Fruit fly (Drosophila melanogaster): Measurements from ENCODE around the gene CG10600.

Gene CG10600

DNA sequence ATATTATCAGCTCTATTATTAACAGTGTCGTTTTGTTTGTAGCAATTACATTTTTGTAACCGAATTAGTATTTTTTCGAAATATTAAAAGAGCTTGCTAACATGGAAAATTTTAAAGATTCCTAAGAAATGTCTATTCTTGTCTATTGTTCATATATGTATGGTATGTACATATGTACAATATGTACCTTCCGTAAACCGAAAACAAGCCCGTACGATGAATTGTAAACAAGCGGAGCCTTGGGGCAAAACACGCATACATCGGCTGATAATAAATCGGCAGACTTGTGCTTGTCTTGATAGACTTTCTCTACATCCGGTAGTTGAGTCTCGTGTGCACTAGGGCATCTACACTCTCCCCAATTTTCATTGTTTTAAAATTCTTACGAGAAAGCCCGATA, 16.7 kb downstream of the CG10600 start (continued):
- TF ChIP-seq en (GFP tag; optimal IDR thresholded peaks at IDR 0.05), result peak; percentile 2
- no peak for TF ChIP-seq CG12236 (GFP tag; optimal IDR thresholded peaks at IDR 0.05)
- no peak for TF ChIP-seq eve (GFP tag; optimal IDR thresholded peaks at IDR 0.05)
- TF ChIP-seq CG3163 (GFP tag; optimal IDR thresholded peaks at IDR 0.05), result no peak
- TF ChIP-seq sens-2 (GFP tag; IDR thresholded peaks at IDR 0.05), result 0 out of 2 replicates have a peak, but pooled peaks have one; percentile 38
- peak; percentile 6 for TF ChIP-seq CG6854 (GFP tag; optimal IDR thresholded peaks at IDR 0.05)
- no peak for TF ChIP-seq Ravus (GFP tag; IDR thresholded peaks at IDR 0.05)
- TF ChIP-seq chinmo (GFP tag; IDR thresholded peaks at IDR 0.05; ENCODE audit: partially characterized antibody), result no peak
- peak; percentile 22 for TF ChIP-seq CG4424 (GFP tag; optimal IDR thresholded peaks at IDR 0.05)
- TF ChIP-seq CG10267 (tag; optimal IDR thresholded peaks at IDR 0.05), result no peak
- TF ChIP-seq CG14710 (tag; optimal IDR thresholded peaks at IDR 0.05), result peak; percentile 36
- no peak for TF ChIP-seq CG16779 (GFP tag; IDR thresholded peaks at IDR 0.05)
- TF ChIP-seq Stat92E (GFP tag; optimal IDR thresholded peaks at IDR 0.05), result no peak
- TF ChIP-seq grn (GFP tag; optimal IDR thresholded peaks at IDR 0.05), result no peak
- no peak for TF ChIP-seq gcm2 (GFP tag; optimal IDR thresholded peaks at IDR 0.05)
- TF ChIP-seq da (GFP tag; optimal IDR thresholded peaks at IDR 0.05), result no peak
- no peak for TF ChIP-seq vfl (GFP tag; optimal IDR thresholded peaks at IDR 0.05)
- TF ChIP-seq disco-r (GFP tag; optimal IDR thresholded peaks at IDR 0.05), result no peak
- TF ChIP-seq Fer2 (tag; optimal IDR thresholded peaks at IDR 0.05), result peak; percentile 39
- peak in 1 of 2 experiments; percentile 14 for TF ChIP-seq insv (GFP tag; optimal IDR thresholded peaks at IDR 0.05)
- TF ChIP-seq ase (GFP tag; IDR thresholded peaks at IDR 0.05), result no peak
- TF ChIP-seq CG12299 (tag; optimal IDR thresholded peaks at IDR 0.05), result no peak
- no peak for TF ChIP-seq Drgx (GFP tag; IDR thresholded peaks at IDR 0.05)
- TF ChIP-seq CG9797 (GFP tag; optimal IDR thresholded peaks at IDR 0.05), result no peak
- no peak for TF ChIP-seq CG12219 (GFP tag; optimal IDR thresholded peaks at IDR 0.05)
- peak; percentile 9 for TF ChIP-seq CG12942 (GFP tag; optimal IDR thresholded peaks at IDR 0.05)
- no peak for TF ChIP-seq Bdp1 (GFP tag; optimal IDR thresholded peaks at IDR 0.05)
- TF ChIP-seq CG17328 (GFP tag; IDR thresholded peaks at IDR 0.05), result peak; percentile 32; the same call in 1 of the 2 replicates
- peak; percentile 66 for TF ChIP-seq CG1529 (GFP tag; optimal IDR thresholded peaks at IDR 0.05)
- no peak for TF ChIP-seq gsb (GFP tag; IDR thresholded peaks at IDR 0.05)
- TF ChIP-seq CG31224 (GFP tag; IDR thresholded peaks at IDR 0.05), result 0 out of 2 replicates have a peak, but pooled peaks have one; percentile 14
- TF ChIP-seq HLH4C (GFP tag; IDR thresholded peaks at IDR 0.05; ENCODE audit: partially characterized antibody), result no peak
- TF ChIP-seq Atf-2 (GFP tag; optimal IDR thresholded peaks at IDR 0.05), result peak; percentile 27
- no peak for TF ChIP-seq CG17186 (GFP tag; optimal IDR thresholded peaks at IDR 0.05)
- no peak for TF ChIP-seq h (optimal IDR thresholded peaks at IDR 0.05)
- TF ChIP-seq CG2712 (tag; optimal IDR thresholded peaks at IDR 0.05), result peak; percentile 22
- TF ChIP-seq kay (GFP tag; optimal IDR thresholded peaks at IDR 0.05), result no peak
- TF ChIP-seq ttk (GFP tag; IDR thresholded peaks at IDR 0.05), result no peak
- no peak for TF ChIP-seq CG15269 (tag; optimal IDR thresholded peaks at IDR 0.05)
- peak; percentile 48; the same call in 1 of the 3 replicates for TF ChIP-seq CG11695 (GFP tag; IDR thresholded peaks at IDR 0.05)
- TF ChIP-seq ap (GFP tag; IDR thresholded peaks at IDR 0.05), result no peak
- no peak for TF ChIP-seq croc (GFP tag; conservative IDR thresholded peaks at IDR 0.05)
- peak; percentile 28 for TF ChIP-seq slou (GFP tag; optimal IDR thresholded peaks at IDR 0.05)
- TF ChIP-seq caup (GFP tag; optimal IDR thresholded peaks at IDR 0.05; ENCODE audit: severe bottlenecking), result peak; percentile 50
- TF ChIP-seq CG4282 (GFP tag; optimal IDR thresholded peaks at IDR 0.05), result no peak
- no peak for TF ChIP-seq CG18011 (GFP tag; optimal IDR thresholded peaks at IDR 0.05)
- TF ChIP-seq Aef1 (GFP tag; IDR thresholded peaks at IDR 0.05), result no peak
- no peak for TF ChIP-seq CG1832 (GFP tag; optimal IDR thresholded peaks at IDR 0.05)
- TF ChIP-seq CG18262 (tag; optimal IDR thresholded peaks at IDR 0.05), result peak; percentile 36
- peak; percentile 50 for TF ChIP-seq Lhr (GFP tag; optimal IDR thresholded peaks at IDR 0.05)
- TF ChIP-seq CG7963 (GFP tag; IDR thresholded peaks at IDR 0.05; ENCODE audit: partially characterized antibody), result no peak
- no peak for TF ChIP-seq shn (GFP tag; optimal IDR thresholded peaks at IDR 0.05)

Measured in whole organism, embryonic.